Fruit fly (Drosophila melanogaster) whole organism, embryonic: ENCODE data around the gene CG13465.

Source experiments
- Ada2b ChIP-seq: fragments of 200-800 bp; sonication (Bioruptor generic); IDR thresholded peaks from 2 replicates; pipeline ENCODE4 v1.3.6; 2022; ENCODE audit warnings: missing biosample characterization, missing genetic modification characterization
- BtbVII ChIP-seq: fragments of 200-800 bp; sonication (Bioruptor generic); optimal IDR thresholded peaks from 3 replicates; lab custom pipeline; 2017; ENCODE audit warnings: missing biosample characterization, mild to moderate bottlenecking, missing genetic modification characterization
- CG11085 ChIP-seq: fragments of 200-800 bp; sonication (Bioruptor generic); IDR thresholded peaks from 2 replicates; pipeline ENCODE4 v1.3.6; 2022; ENCODE audit warnings: missing biosample characterization, missing genetic modification characterization
- CG12236 ChIP-seq: fragments of 200-800 bp; sonication (Bioruptor generic); optimal IDR thresholded peaks from 2 replicates; lab custom pipeline; 2016; ENCODE audit warnings: missing biosample characterization, missing genetic modification characterization
- CG13296 ChIP-seq: fragments of 200-800 bp; sonication (Bioruptor generic); optimal IDR thresholded peaks from 3 replicates; lab custom pipeline; 2018; ENCODE audit warnings: missing biosample characterization, mild to moderate bottlenecking, missing genetic modification characterization
- CG14441 ChIP-seq: fragments of 200-800 bp; sonication (Bioruptor generic); IDR thresholded peaks from 2 replicates; pipeline ENCODE4 v1.3.6; 2022; ENCODE audit warnings: missing biosample characterization, missing genetic modification characterization
- CG16815 ChIP-seq: fragments of 200-800 bp; sonication (Bioruptor generic); optimal IDR thresholded peaks from 3 replicates; lab custom pipeline; 2017; ENCODE audit warnings: missing biosample characterization, mild to moderate bottlenecking, missing genetic modification characterization
- CG17385 ChIP-seq: fragments of 200-800 bp; sonication (Bioruptor generic); optimal IDR thresholded peaks from 3 replicates; lab custom pipeline; 2018; ENCODE audit warnings: missing biosample characterization, mild to moderate bottlenecking, missing genetic modification characterization
- CG17802 ChIP-seq: fragments of 200-800 bp; sonication (Bioruptor generic); optimal IDR thresholded peaks from 2 replicates; lab custom pipeline; 2018; ENCODE audit warnings: missing biosample characterization, mild to moderate bottlenecking, missing genetic modification characterization, moderate library complexity
- CG18011 ChIP-seq: fragments of 200-800 bp; sonication (Bioruptor generic); optimal IDR thresholded peaks from 2 replicates; lab custom pipeline; 2017; ENCODE audit warnings: missing biosample characterization, missing genetic modification characterization, mild to moderate bottlenecking, moderate library complexity, missing genotype
- CG2202 ChIP-seq: fragments of 200-800 bp; sonication (Bioruptor generic); optimal IDR thresholded peaks from 2 replicates; lab custom pipeline; 2018; ENCODE audit warnings: missing biosample characterization, mild to moderate bottlenecking, missing genetic modification characterization
- CG31365 ChIP-seq: fragments of 200-800 bp; sonication (Bioruptor generic); optimal IDR thresholded peaks from 2 replicates; lab custom pipeline; 2018; ENCODE audit warnings: missing biosample characterization, mild to moderate bottlenecking, missing genetic modification characterization
- CG33213 ChIP-seq: fragments of 200-800 bp; sonication (Bioruptor generic); optimal IDR thresholded peaks from 3 replicates; lab custom pipeline; 2016; ENCODE audit warnings: missing biosample characterization, missing genetic modification characterization
- CG42726 ChIP-seq: fragments of 200-800 bp; sonication (Bioruptor generic); IDR thresholded peaks from 2 replicates; pipeline ENCODE4 v1.3.6; 2022; ENCODE audit warnings: missing biosample characterization, missing genetic modification characterization; ENCODE audit not compliant: partially characterized antibody
- CG4360 ChIP-seq: fragments of 200-800 bp; sonication (Bioruptor generic); IDR thresholded peaks from 2 replicates; pipeline ENCODE4 v1.3.6; 2022; ENCODE audit warnings: missing biosample characterization, missing genetic modification characterization
- CG43689 ChIP-seq: fragments of 200-800 bp; sonication (Bioruptor generic); IDR thresholded peaks from 2 replicates; pipeline ENCODE4 v1.3.6; 2022; ENCODE audit warnings: missing biosample characterization, missing genetic modification characterization
- CG6765 ChIP-seq: fragments of 200-800 bp; sonication (Bioruptor generic); optimal IDR thresholded peaks from 3 replicates; lab custom pipeline; 2017; ENCODE audit warnings: missing biosample characterization, mild to moderate bottlenecking, missing genetic modification characterization
- CG7745 ChIP-seq: fragments of 200-800 bp; sonication (Bioruptor generic); optimal IDR thresholded peaks from 2 replicates; lab custom pipeline; 2018; ENCODE audit warnings: missing biosample characterization, mild to moderate bottlenecking, missing genetic modification characterization, moderate library complexity
- CG7839 ChIP-seq: fragments of 200-800 bp; sonication (Bioruptor generic); optimal IDR thresholded peaks from 3 replicates; lab custom pipeline; 2018; ENCODE audit warnings: missing biosample characterization, mild to moderate bottlenecking, missing genetic modification characterization, moderate library complexity
- CG7987 ChIP-seq: fragments of 200-800 bp; sonication (Bioruptor generic); optimal IDR thresholded peaks from 2 replicates; lab custom pipeline; 2018; ENCODE audit warnings: missing biosample characterization, mild to moderate bottlenecking, missing genetic modification characterization, moderate library complexity
- CG8478 ChIP-seq: fragments of >200 bp; optimal IDR thresholded peaks from 2 replicates; lab custom pipeline; 2018
- CG9876 ChIP-seq: fragments of 200-800 bp; sonication (Bioruptor generic); optimal IDR thresholded peaks from 2 replicates; lab custom pipeline; 2016; ENCODE audit warnings: missing biosample characterization, missing genetic modification characterization
- Camta ChIP-seq: fragments of 200-800 bp; sonication (Bioruptor generic); optimal IDR thresholded peaks from 2 replicates; lab custom pipeline; 2016; ENCODE audit warnings: missing biosample characterization, missing genetic modification characterization
- CrebB ChIP-seq: fragments of 200-800 bp; sonication (Bioruptor generic); optimal IDR thresholded peaks from 3 replicates; lab custom pipeline; 2018; ENCODE audit warnings: missing biosample characterization, mild to moderate bottlenecking, missing genetic modification characterization
- Dad ChIP-seq: fragments of 200-800 bp; sonication (Bioruptor generic); optimal IDR thresholded peaks from 3 replicates; lab custom pipeline; 2016; ENCODE audit warnings: missing biosample characterization, missing genetic modification characterization
- Dek ChIP-seq: fragments of 200-800 bp; sonication (Bioruptor generic); optimal IDR thresholded peaks from 3 replicates; lab custom pipeline; 2019; ENCODE audit warnings: missing biosample characterization, mild to moderate bottlenecking, missing genetic modification characterization, moderate library complexity
- Dip2 ChIP-seq: fragments of 200-800 bp; sonication (Bioruptor generic); IDR thresholded peaks from 2 replicates; pipeline ENCODE4 v1.3.6; 2022; ENCODE audit warnings: missing biosample characterization, missing genetic modification characterization
- Hmr ChIP-seq: fragments of 200-800 bp; sonication (Bioruptor generic); optimal IDR thresholded peaks from 3 replicates; lab custom pipeline; 2017; ENCODE audit warnings: mild to moderate bottlenecking, missing biosample characterization, missing genetic modification reagents, missing genetic modification characterization
- Kr ChIP-seq: fragments of 200-800 bp; sonication (Bioruptor generic); optimal IDR thresholded peaks from 2 replicates; lab custom pipeline; 2017; ENCODE audit warnings: missing biosample characterization, mild to moderate bottlenecking, missing genetic modification characterization
- Med ChIP-seq: fragments of 200-800 bp; sonication (Bioruptor generic); peaks from one replicate; lab custom pipeline; 2016; ENCODE audit warnings: missing biosample characterization, missing genetic modification characterization, mild to moderate bottlenecking, inconsistent platforms, moderate library complexity
- NC2β ChIP-seq: fragments of 200-800 bp; sonication (Bioruptor generic); optimal IDR thresholded peaks from 2 replicates; lab custom pipeline; 2016; ENCODE audit warnings: missing biosample characterization, missing genetic modification characterization
- NFAT ChIP-seq: fragments of 200-800 bp; sonication (Bioruptor generic); IDR thresholded peaks from 2 replicates; pipeline ENCODE4 v1.3.6; 2022; ENCODE audit warnings: missing biosample characterization, missing genetic modification characterization
- PHDP ChIP-seq: fragments of 200-800 bp; sonication (Bioruptor generic); optimal IDR thresholded peaks from 3 replicates; lab custom pipeline; 2018; ENCODE audit warnings: missing biosample characterization, mild to moderate bottlenecking, missing genetic modification characterization, moderate library complexity
- Taf1 ChIP-seq: fragments of 200-800 bp; sonication (Bioruptor generic); IDR thresholded peaks from 2 replicates; pipeline ENCODE4 v1.3.6; 2022; ENCODE audit warnings: missing biosample characterization, missing genetic modification characterization
- Xrp1 ChIP-seq: fragments of 200-800 bp; sonication (Bioruptor generic); IDR thresholded peaks from 2 replicates; pipeline ENCODE4 v1.3.6; 2022; ENCODE audit warnings: missing biosample characterization, missing genetic modification characterization
- bbx ChIP-seq: fragments of 200-800 bp; sonication (Bioruptor generic); IDR thresholded peaks from 2 replicates; pipeline ENCODE4 v1.3.6; 2022; ENCODE audit warnings: missing biosample characterization, missing genetic modification characterization; ENCODE audit not compliant: partially characterized antibody
- bcd ChIP-seq: fragments of 200-800 bp; sonication (Bioruptor generic); optimal IDR thresholded peaks from 2 replicates; lab custom pipeline; 2017; ENCODE audit warnings: missing biosample characterization, mild to moderate bottlenecking, missing genetic modification characterization
- ewg ChIP-seq: fragments of 200-800 bp; sonication (Bioruptor generic); optimal IDR thresholded peaks from 3 replicates; lab custom pipeline; 2017; ENCODE audit warnings: mild to moderate bottlenecking, missing biosample characterization, missing genetic modification reagents, missing genetic modification characterization
- hkb ChIP-seq, 2 experiments: fragments of 200-800 bp in 1 of 2; fragments of >200 bp in 1 of 2; sonication (Bioruptor generic) in 1 of 2; IDR thresholded peaks in 1 of 2; optimal IDR thresholded peaks in 1 of 2; 2 replicates each; pipeline versions ENCODE4 v1.3.6 to Lab custom; 2017 to 2022; ENCODE audit warnings: missing biosample characterization in 1 of 2, missing genetic modification characterization in 1 of 2
- insv ChIP-seq, 2 experiments: fragments of 200-800 bp; sonication (Bioruptor generic); optimal IDR thresholded peaks; 3 replicates each; lab custom pipeline; 2016 to 2018; ENCODE audit warnings: missing biosample characterization in 2 of 2, missing genetic modification characterization in 2 of 2
- mirr ChIP-seq: fragments of 200-800 bp; sonication (Bioruptor generic); optimal IDR thresholded peaks from 3 replicates; lab custom pipeline; 2018; ENCODE audit warnings: missing biosample characterization, mild to moderate bottlenecking, missing genetic modification characterization
- nmo ChIP-seq: fragments of 200-800 bp; sonication (Bioruptor generic); optimal IDR thresholded peaks from 2 replicates; lab custom pipeline; 2018; ENCODE audit warnings: missing biosample characterization, mild to moderate bottlenecking, missing genetic modification characterization, moderate library complexity
- onecut ChIP-seq: fragments of 200-800 bp; sonication (Bioruptor generic); IDR thresholded peaks from 2 replicates; pipeline ENCODE4 v1.3.6; 2022; ENCODE audit warnings: missing biosample characterization, missing genetic modification characterization
- peb ChIP-seq: fragments of 200-800 bp; sonication (Bioruptor generic); IDR thresholded peaks from 2 replicates; pipeline ENCODE4 v1.3.6; 2022; ENCODE audit warnings: missing biosample characterization, missing genetic modification characterization
- pros ChIP-seq: fragments of 200-800 bp; sonication (Bioruptor generic); optimal IDR thresholded peaks from 3 replicates; lab custom pipeline; 2019; ENCODE audit warnings: missing biosample characterization, mild to moderate bottlenecking, missing genetic modification characterization, moderate library complexity
- slp2 ChIP-seq: fragments of 200-800 bp; sonication (Bioruptor generic); optimal IDR thresholded peaks from 2 replicates; lab custom pipeline; 2016; ENCODE audit warnings: missing biosample characterization, missing genetic modification characterization
- trem ChIP-seq: fragments of 200-800 bp; optimal IDR thresholded peaks from 3 replicates; lab custom pipeline; 2019; ENCODE audit warnings: missing biosample characterization, mild to moderate bottlenecking, missing genetic modification characterization, moderate library complexity
- unpg ChIP-seq: fragments of 200-800 bp; sonication (Bioruptor generic); optimal IDR thresholded peaks from 3 replicates; lab custom pipeline; 2018; ENCODE audit warnings: missing biosample characterization, mild to moderate bottlenecking, missing genetic modification characterization, moderate library complexity
- zf30C ChIP-seq: fragments of 200-800 bp; sonication (Bioruptor generic); optimal IDR thresholded peaks from 3 replicates; lab custom pipeline; 2018; ENCODE audit warnings: missing biosample characterization, mild to moderate bottlenecking, missing genetic modification characterization

CG13465 gene

DNA sequence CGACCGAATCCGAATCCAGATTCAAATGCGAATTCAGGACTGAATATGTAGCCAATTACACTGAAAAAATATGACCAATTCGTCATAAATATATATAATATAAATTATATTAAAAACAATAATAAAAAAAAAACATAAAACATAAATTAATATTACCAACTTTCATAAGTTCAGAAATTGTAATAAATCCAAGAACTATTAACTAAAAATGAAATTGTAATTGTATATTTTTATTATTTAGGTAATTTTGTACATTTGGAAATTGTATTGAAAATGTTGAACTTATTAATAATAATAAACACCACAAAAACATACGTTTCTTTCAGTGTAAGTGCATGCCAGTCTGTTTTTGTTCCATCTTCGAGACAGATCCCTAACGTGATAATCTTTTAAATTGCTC is 16.9 kb upstream of the CG13465 start (continued):
- TF ChIP-seq Dek (tag; lab: Kevin White, UChicago) = no peak
- no peak for TF ChIP-seq CG31365 (tag; lab: Kevin White, UChicago)
- TF ChIP-seq CG17802 (tag; lab: Kevin White, UChicago) = no peak
- no peak for TF ChIP-seq CG8478 (lab: Kevin White, UChicago)
- TF ChIP-seq mirr (GFP tag; lab: Kevin White, UChicago) = no peak
- no peak for TF ChIP-seq NFAT (GFP tag; lab: Robert Waterston, UW)
- no peak for TF ChIP-seq bcd
- no peak for TF ChIP-seq CG17385 (GFP tag; lab: Kevin White, UChicago)
- TF ChIP-seq CG33213 = no peak
- TF ChIP-seq peb (GFP tag; lab: Robert Waterston, UW) = no peak
- TF ChIP-seq nmo = peak; percentile 54
- no peak for TF ChIP-seq CG7987 (GFP tag; lab: Kevin White, UChicago)
- no peak for TF ChIP-seq BtbVII (GFP tag; lab: Kevin White, UChicago)
- no peak for TF ChIP-seq Med (GFP tag; lab: Kevin White, UChicago)
- no peak for TF ChIP-seq CG7745 (tag; lab: Kevin White, UChicago)
- TF ChIP-seq pros (GFP tag; lab: Kevin White, UChicago) = no peak
- no peak for TF ChIP-seq NC2β
- no peak for TF ChIP-seq CG4360 (GFP tag; lab: Robert Waterston, UW)
- TF ChIP-seq ewg = no peak
- TF ChIP-seq CG9876 = no peak
- TF ChIP-seq Dip2 (GFP tag; lab: Robert Waterston, UW) = no peak
- peak; percentile 3 for TF ChIP-seq trem (tag; lab: Kevin White, UChicago)
- no peak for TF ChIP-seq CG13296 (GFP tag; lab: Kevin White, UChicago)
- no peak for TF ChIP-seq onecut (GFP tag; lab: Robert Waterston, UW)
- TF ChIP-seq zf30C = peak; percentile 78
- TF ChIP-seq CG14441 = no peak
- TF ChIP-seq insv (GFP tag; optimal IDR thresholded peaks at IDR 0.05; lab: Kevin White, UChicago) = no peak
- no peak for TF ChIP-seq slp2
- TF ChIP-seq Hmr (GFP tag; lab: Kevin White, UChicago) = no peak
- TF ChIP-seq CG16815 = peak; percentile 16
- no peak for TF ChIP-seq CG12236 (GFP tag; lab: Kevin White, UChicago)
- TF ChIP-seq hkb (optimal IDR thresholded peaks at IDR 0.05; lab: Kevin White, UChicago) = no peak
- no peak for TF ChIP-seq hkb (GFP tag; IDR thresholded peaks at IDR 0.05; lab: Robert Waterston, UW)
- TF ChIP-seq CG6765 = no peak
- TF ChIP-seq CrebB (tag; lab: Kevin White, UChicago) = no peak
- TF ChIP-seq bbx (GFP tag; lab: Robert Waterston, UW) = no peak
- peak; percentile 39 for TF ChIP-seq CG7839 (tag; lab: Kevin White, UChicago)
- TF ChIP-seq CG11085 (GFP tag; lab: Robert Waterston, UW) = no peak
- no peak for TF ChIP-seq PHDP (tag; lab: Kevin White, UChicago)
- TF ChIP-seq Ada2b (GFP tag; lab: Robert Waterston, UW) = no peak
- TF ChIP-seq Camta (GFP tag; lab: Kevin White, UChicago) = no peak
- no peak for TF ChIP-seq CG2202 (tag; lab: Kevin White, UChicago)
- TF ChIP-seq Dad (GFP tag; lab: Kevin White, UChicago) = no peak
- peak; percentile 59 for TF ChIP-seq Xrp1
- no peak for TF ChIP-seq Taf1 (GFP tag; lab: Robert Waterston, UW)
- TF ChIP-seq CG18011 (GFP tag; lab: Kevin White, UChicago) = no peak
- TF ChIP-seq Kr = no peak
- TF ChIP-seq CG43689 (GFP tag; lab: Robert Waterston, UW) = no peak
- no peak for TF ChIP-seq CG42726 (GFP tag; lab: Robert Waterston, UW)
- TF ChIP-seq unpg = peak; percentile 43
- TF ChIP-seq, all 482 proteins: peak for 55
